Worm (Caenorhabditis elegans) whole organism, late embryonic: ENCODE measurements around the gene clec-173.

Experiments used
- C38D4.7 ChIP-seq: fragments of 200-800 bp; sonication (Bioruptor generic); optimal IDR thresholded peaks from 2 replicates; lab custom pipeline; 2018; ENCODE audit warnings: mild to moderate bottlenecking, missing genetic modification characterization, moderate library complexity, missing compliant biosample characterization
- F13H6.1 ChIP-seq: sonication (generic microtip); optimal IDR thresholded peaks from 2 replicates; lab custom pipeline; 2016; ENCODE audit warnings: missing genetic modification characterization, missing compliant biosample characterization
- K09A11.1 ChIP-seq: sonication (generic microtip); optimal IDR thresholded peaks from 2 replicates; lab custom pipeline; 2017; ENCODE audit warnings: antibody characterized with exemption, mild to moderate bottlenecking, missing genetic modification characterization, missing compliant biosample characterization; ENCODE audit not compliant: insufficient read depth
- T23F11.4 ChIP-seq: fragments of 200-800 bp; sonication (Bioruptor generic); optimal IDR thresholded peaks from 2 replicates; lab custom pipeline; 2018; ENCODE audit warnings: mild to moderate bottlenecking, missing genetic modification characterization, missing compliant biosample characterization
- Y22D7AL.16 ChIP-seq: sonication (generic microtip); optimal IDR thresholded peaks from 2 replicates; lab custom pipeline; 2016; ENCODE audit warnings: missing genetic modification characterization, missing compliant biosample characterization
- ahr-1 ChIP-seq: sonication (generic microtip); optimal IDR thresholded peaks from 2 replicates; lab custom pipeline; 2016; ENCODE audit warnings: missing genetic modification characterization, missing compliant biosample characterization
- ama-1 ChIP-seq: fragments of 150-350 bp; optimal IDR thresholded peaks from 2 replicates; lab custom pipeline; 2014
- ceh-14 ChIP-seq: sonication (generic microtip); optimal IDR thresholded peaks from 2 replicates; lab custom pipeline; 2016; ENCODE audit warnings: missing genotype, missing genetic modification characterization, missing compliant biosample characterization
- ceh-18 ChIP-seq: sonication (generic microtip); optimal IDR thresholded peaks from 2 replicates; lab custom pipeline; 2016; ENCODE audit warnings: missing genetic modification characterization, missing compliant biosample characterization
- ceh-19 ChIP-seq: fragments of 200-800 bp; sonication (Bioruptor generic); optimal IDR thresholded peaks from 2 replicates; lab custom pipeline; 2018; ENCODE audit warnings: mild to moderate bottlenecking, missing genetic modification characterization, missing compliant biosample characterization
- ceh-2 ChIP-seq: sonication (generic microtip); optimal IDR thresholded peaks from 2 replicates; lab custom pipeline; 2016; ENCODE audit warnings: missing genotype, missing genetic modification characterization, missing compliant biosample characterization
- ceh-24 ChIP-seq: sonication (generic microtip); optimal IDR thresholded peaks from 2 replicates; lab custom pipeline; 2016; ENCODE audit warnings: mild to moderate bottlenecking, missing genetic modification characterization, missing compliant biosample characterization
- ceh-30 ChIP-seq: fragments of 150-350 bp; optimal IDR thresholded peaks from 2 replicates; lab custom pipeline; 2014; ENCODE audit warnings: missing biosample characterization, missing genetic modification characterization
- ceh-34 ChIP-seq: sonication (generic microtip); optimal IDR thresholded peaks from 2 replicates; lab custom pipeline; 2016; ENCODE audit warnings: mild to moderate bottlenecking, missing genetic modification characterization, missing compliant biosample characterization
- ceh-45 ChIP-seq: fragments of 200-800 bp; sonication (Bioruptor generic); IDR thresholded peaks from 2 replicates; pipeline ENCODE4 v1.3.6; 2022; ENCODE audit warnings: missing genetic modification reagents, missing genetic modification characterization, missing compliant biosample characterization
- ceh-48 ChIP-seq: sonication (generic microtip); optimal IDR thresholded peaks from 2 replicates; lab custom pipeline; 2016; ENCODE audit warnings: missing genetic modification characterization, inconsistent platforms, missing compliant biosample characterization
- ceh-6 ChIP-seq: fragments of 200-800 bp; sonication (Bioruptor generic); optimal IDR thresholded peaks from 2 replicates; lab custom pipeline; 2018; ENCODE audit warnings: mild to moderate bottlenecking, missing genetic modification characterization, missing compliant biosample characterization
- che-1 ChIP-seq: sonication (generic microtip); optimal IDR thresholded peaks from 2 replicates; lab custom pipeline; 2016; ENCODE audit warnings: mild to moderate bottlenecking, missing genetic modification characterization, missing compliant biosample characterization
- elt-2 ChIP-seq: sonication (generic microtip); optimal IDR thresholded peaks from 2 replicates; lab custom pipeline; 2016; ENCODE audit warnings: missing genetic modification reagents, missing genetic modification characterization, missing compliant biosample characterization
- elt-4 ChIP-seq: sonication (generic microtip); optimal IDR thresholded peaks from 2 replicates; lab custom pipeline; 2016; ENCODE audit warnings: missing genetic modification characterization, missing compliant biosample characterization
- eyg-1 ChIP-seq: sonication (generic microtip); optimal IDR thresholded peaks from 2 replicates; lab custom pipeline; 2016; ENCODE audit warnings: missing genotype, missing genetic modification characterization, missing compliant biosample characterization
- fax-1 ChIP-seq: sonication (generic microtip); optimal IDR thresholded peaks from 2 replicates; lab custom pipeline; 2016; ENCODE audit warnings: missing genotype, missing genetic modification characterization, missing compliant biosample characterization
- fkh-10 ChIP-seq: fragments of 150-350 bp; optimal IDR thresholded peaks from 2 replicates; lab custom pipeline; 2014; ENCODE audit warnings: missing biosample characterization, missing genetic modification reagents, missing genetic modification characterization
- gmeb-2 ChIP-seq: sonication (generic microtip); optimal IDR thresholded peaks from 2 replicates; lab custom pipeline; 2016; ENCODE audit warnings: missing genetic modification characterization, inconsistent platforms, missing compliant biosample characterization
- hlh-13 ChIP-seq: fragments of 200-800 bp; sonication (Bioruptor generic); optimal IDR thresholded peaks from 2 replicates; lab custom pipeline; 2018; ENCODE audit warnings: mild to moderate bottlenecking, missing genetic modification characterization, missing compliant biosample characterization
- hlh-15 ChIP-seq: sonication (generic microtip); optimal IDR thresholded peaks from 2 replicates; lab custom pipeline; 2016; ENCODE audit warnings: missing genetic modification characterization, missing compliant biosample characterization
- hlh-30 ChIP-seq: sonication (generic microtip); optimal IDR thresholded peaks from 2 replicates; lab custom pipeline; 2017; ENCODE audit warnings: antibody characterized with exemption, missing genetic modification characterization, missing compliant biosample characterization; ENCODE audit not compliant: insufficient read depth
- hlh-6 ChIP-seq: sonication (generic microtip); optimal IDR thresholded peaks from 2 replicates; lab custom pipeline; 2016; ENCODE audit warnings: missing genotype, missing genetic modification characterization, missing compliant biosample characterization
- lim-6 ChIP-seq: sonication (generic microtip); optimal IDR thresholded peaks from 2 replicates; lab custom pipeline; 2016; ENCODE audit warnings: missing genetic modification characterization, missing compliant biosample characterization
- lin-11 ChIP-seq: fragments of 200-800 bp; sonication (Bioruptor generic); optimal IDR thresholded peaks from 2 replicates; lab custom pipeline; 2018; ENCODE audit warnings: mild to moderate bottlenecking, missing genetic modification characterization, missing compliant biosample characterization
- madf-2 ChIP-seq: sonication (generic microtip); optimal IDR thresholded peaks from 2 replicates; lab custom pipeline; 2017; ENCODE audit warnings: missing genetic modification characterization, missing compliant biosample characterization
- mec-3 ChIP-seq: sonication (generic microtip); optimal IDR thresholded peaks from 2 replicates; lab custom pipeline; 2016; ENCODE audit warnings: borderline replicate concordance, missing genetic modification characterization, missing compliant biosample characterization
- nfya-1 ChIP-seq: sonication (generic microtip); optimal IDR thresholded peaks from 2 replicates; lab custom pipeline; 2017; ENCODE audit warnings: missing genetic modification characterization, mild to moderate bottlenecking, missing compliant biosample characterization, antibody characterized with exemption, moderate library complexity
- npax-4 ChIP-seq: sonication (generic microtip); optimal IDR thresholded peaks from 2 replicates; lab custom pipeline; 2016; ENCODE audit warnings: missing genetic modification characterization, missing compliant biosample characterization
- odd-2 ChIP-seq: sonication (generic microtip); optimal IDR thresholded peaks from 2 replicates; lab custom pipeline; 2017; ENCODE audit warnings: antibody characterized with exemption, mild to moderate bottlenecking, missing genetic modification characterization, missing compliant biosample characterization
- pag-3 ChIP-seq: sonication (generic microtip); optimal IDR thresholded peaks from 2 replicates; lab custom pipeline; 2016; ENCODE audit warnings: missing compliant biosample characterization, missing genetic modification characterization, borderline replicate concordance
- pat-9 ChIP-seq: fragments of 200-800 bp; sonication (Bioruptor generic); optimal IDR thresholded peaks from 2 replicates; lab custom pipeline; 2018; ENCODE audit warnings: mild to moderate bottlenecking, missing genetic modification characterization, moderate library complexity, missing compliant biosample characterization
- pax-1 ChIP-seq: fragments of 150-350 bp; optimal IDR thresholded peaks from 2 replicates; lab custom pipeline; 2014; ENCODE audit warnings: missing biosample characterization, missing genetic modification characterization
- pha-4 ChIP-seq: fragments of 150-350 bp; optimal IDR thresholded peaks from 2 replicates; lab custom pipeline; 2018; ENCODE audit warnings: missing biosample characterization, missing genetic modification reagents, missing genetic modification characterization
- rnt-1 ChIP-seq: sonication (generic microtip); optimal IDR thresholded peaks from 2 replicates; lab custom pipeline; 2016; ENCODE audit warnings: missing genetic modification characterization, missing compliant biosample characterization
- sox-4 ChIP-seq: sonication (generic microtip); optimal IDR thresholded peaks from 2 replicates; lab custom pipeline; 2017; ENCODE audit warnings: mild to moderate bottlenecking, missing genetic modification characterization, inconsistent platforms, missing compliant biosample characterization
- tbx-2 ChIP-seq: sonication (generic microtip); optimal IDR thresholded peaks from 2 replicates; lab custom pipeline; 2016; ENCODE audit warnings: missing genetic modification characterization, missing compliant biosample characterization
- tbx-7 ChIP-seq: sonication (generic microtip); optimal IDR thresholded peaks from 2 replicates; lab custom pipeline; 2016; ENCODE audit warnings: missing genotype, missing genetic modification characterization, missing compliant biosample characterization
- unc-42 ChIP-seq: sonication (generic microtip); optimal IDR thresholded peaks from 2 replicates; lab custom pipeline; 2016; ENCODE audit warnings: missing genotype, missing genetic modification characterization, missing compliant biosample characterization
- ztf-16 ChIP-seq: sonication (generic microtip); optimal IDR thresholded peaks from 2 replicates; lab custom pipeline; 2017; ENCODE audit warnings: missing genetic modification characterization, missing compliant biosample characterization

clec-173 gene

DNA sequence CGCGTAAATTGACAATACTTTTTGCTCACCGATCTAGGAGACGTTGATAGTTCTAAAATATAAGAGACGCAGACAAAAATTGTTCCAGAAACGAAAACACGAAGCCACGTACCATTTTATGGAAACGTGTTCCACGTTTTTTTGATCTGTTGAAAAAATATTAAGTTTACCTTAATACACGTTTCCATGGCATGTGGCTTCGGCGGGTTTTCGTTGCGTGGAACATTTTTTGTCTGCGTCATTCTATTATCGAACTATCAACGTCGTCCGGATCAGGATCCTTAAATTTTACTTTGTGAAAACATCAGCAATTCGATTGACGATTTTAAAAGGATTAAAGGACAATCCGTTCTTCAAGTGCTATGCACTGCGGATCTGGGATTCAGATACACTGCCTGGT, 1.8 kb downstream of the clec-173 start, which contains the start of gene T26C12.2:
Gene T26C12.2, minus strand, starts transcription at position 101 of the 400 bp plus-strand sequence.
- no peak for TF ChIP-seq rnt-1 (tag; lab: Kevin White, UChicago)
- no peak for TF ChIP-seq elt-2
- no peak for TF ChIP-seq fkh-10 (GFP tag; lab: Kevin White, UChicago)
- no peak for TF ChIP-seq ceh-48
- no peak for TF ChIP-seq K09A11.1 (tag; lab: Kevin White, UChicago)
- TF ChIP-seq hlh-6 (tag; lab: Kevin White, UChicago) = no peak
- no peak for TF ChIP-seq hlh-13 (GFP tag; lab: Kevin White, UChicago)
- no peak for TF ChIP-seq ceh-30 (tag; lab: Kevin White, UChicago)
- TF ChIP-seq tbx-7 (tag; lab: Kevin White, UChicago) = no peak
- TF ChIP-seq madf-2 (tag; lab: Kevin White, UChicago) = no peak

- no peak for TF ChIP-seq ahr-1 (tag; lab: Kevin White, UChicago)
- no peak for TF ChIP-seq ceh-6 (GFP tag; lab: Kevin White, UChicago)
- TF ChIP-seq sox-4 (tag; lab: Kevin White, UChicago) = no peak
- TF ChIP-seq nfya-1 (tag; lab: Kevin White, UChicago) = peak; percentile 73
- no peak for TF ChIP-seq ceh-14 (tag; lab: Kevin White, UChicago)
- no peak for TF ChIP-seq pag-3
- TF ChIP-seq ceh-45 (GFP tag; lab: Robert Waterston, UW) = no peak
- no peak for TF ChIP-seq gmeb-2 (tag; lab: Kevin White, UChicago)
These were observed 5.7 kb downstream of the clec-173 start for ce11 chrIV:3261761-3262160.

- no peak for TF ChIP-seq gmeb-2 (tag; lab: Kevin White, UChicago)
- TF ChIP-seq fax-1 (tag; lab: Kevin White, UChicago) = no peak
- TF ChIP-seq ama-1 (lab: Kevin White, UChicago) = no peak
- TF ChIP-seq elt-2 = no peak
- no peak for TF ChIP-seq npax-4 (tag; lab: Kevin White, UChicago)
- TF ChIP-seq rnt-1 (tag; lab: Kevin White, UChicago) = no peak
- no peak for TF ChIP-seq tbx-2 (tag; lab: Kevin White, UChicago)
- no peak for TF ChIP-seq lim-6
- no peak for TF ChIP-seq hlh-15 (tag; lab: Kevin White, UChicago)
- no peak for TF ChIP-seq ztf-16
- no peak for TF ChIP-seq ceh-18 (tag; lab: Kevin White, UChicago)
- no peak for TF ChIP-seq unc-42 (tag; lab: Kevin White, UChicago)
- no peak for TF ChIP-seq F13H6.1 (tag; lab: Kevin White, UChicago)
- TF ChIP-seq odd-2 (tag; lab: Kevin White, UChicago) = no peak
- TF ChIP-seq hlh-13 (GFP tag; lab: Kevin White, UChicago) = no peak
- TF ChIP-seq che-1 (tag; lab: Kevin White, UChicago) = no peak
- no peak for TF ChIP-seq hlh-30 (tag; lab: Kevin White, UChicago)
- TF ChIP-seq pax-1 (tag; lab: Kevin White, UChicago) = no peak
- TF ChIP-seq, all 69 proteins: peak for 0
These were observed 7.3 kb downstream of the clec-173 start for ce11 chrIV:3260216-3260615.

ce11 chrIV:3258528-3258927, 9.0 kb downstream of the clec-173 start, which contains the start of gene T26C12.1:
T26C12.1 (plus strand) TSS chrIV:3258910.
- TF ChIP-seq T23F11.4 (GFP tag; lab: Kevin White, UChicago) = no peak
- no peak for TF ChIP-seq unc-42 (tag; lab: Kevin White, UChicago)
- no peak for TF ChIP-seq gmeb-2 (tag; lab: Kevin White, UChicago)
- no peak for TF ChIP-seq tbx-2 (tag; lab: Kevin White, UChicago)
- TF ChIP-seq mec-3 = no peak
- no peak for TF ChIP-seq pha-4 (tag; lab: Kevin White, UChicago)
- no peak for TF ChIP-seq ceh-2 (tag; lab: Kevin White, UChicago)
- no peak for TF ChIP-seq elt-4
- TF ChIP-seq ceh-19 = no peak
- no peak for TF ChIP-seq lin-11
- no peak for TF ChIP-seq ceh-6 (GFP tag; lab: Kevin White, UChicago)
- TF ChIP-seq pat-9 (tag; lab: Kevin White, UChicago) = no peak
- TF ChIP-seq madf-2 (tag; lab: Kevin White, UChicago) = no peak
- no peak for TF ChIP-seq hlh-15 (tag; lab: Kevin White, UChicago)
- TF ChIP-seq ceh-24 = no peak
- no peak for TF ChIP-seq sox-4 (tag; lab: Kevin White, UChicago)
- TF ChIP-seq ceh-34 (tag; lab: Kevin White, UChicago) = no peak
- no peak for TF ChIP-seq Y22D7AL.16
- TF ChIP-seq C38D4.7 (GFP tag; lab: Kevin White, UChicago) = no peak
- no peak for TF ChIP-seq eyg-1 (tag; lab: Kevin White, UChicago)
